Fruit fly (Drosophila melanogaster) whole organism, adult: ENCODE measurements around the gene PSMG1.

Source experiments
- CG11617 ChIP-seq: fragments of 200-800 bp; sonication (Bioruptor generic); optimal IDR thresholded peaks from 2 replicates; lab custom pipeline; 2017; ENCODE audit warnings: mild to moderate bottlenecking, missing biosample characterization, missing genetic modification reagents, missing genetic modification characterization
- CG12768 ChIP-seq: fragments of 200-800 bp; sonication (Bioruptor generic); optimal IDR thresholded peaks from 2 replicates; lab custom pipeline; 2017; ENCODE audit warnings: missing biosample characterization, missing genetic modification characterization, mild to moderate bottlenecking, moderate library complexity, missing genetic modification reagents
- CG14711 ChIP-seq: fragments of 200-800 bp; sonication (Bioruptor generic); optimal IDR thresholded peaks from 2 replicates; lab custom pipeline; 2018; ENCODE audit warnings: missing biosample characterization, mild to moderate bottlenecking, missing genetic modification characterization, moderate library complexity
- CG1620 ChIP-seq: fragments of 200-800 bp; sonication (Bioruptor generic); optimal IDR thresholded peaks from 2 replicates; lab custom pipeline; 2016; ENCODE audit warnings: missing biosample characterization, missing genetic modification characterization
- CG33017 ChIP-seq: fragments of 200-800 bp; sonication (Bioruptor generic); optimal IDR thresholded peaks from 2 replicates; lab custom pipeline; 2018; ENCODE audit warnings: missing biosample characterization, mild to moderate bottlenecking, missing genetic modification characterization, moderate library complexity
- CG5204 ChIP-seq: fragments of 200-800 bp; sonication (Bioruptor generic); optimal IDR thresholded peaks from 2 replicates; lab custom pipeline; 2016; ENCODE audit warnings: missing biosample characterization, missing genetic modification characterization
- CG7045 ChIP-seq: fragments of 200-800 bp; sonication (Bioruptor generic); optimal IDR thresholded peaks from 2 replicates; lab custom pipeline; 2017; ENCODE audit warnings: missing biosample characterization, mild to moderate bottlenecking, missing genetic modification characterization
- CG7101 ChIP-seq: fragments of 200-800 bp; sonication (Bioruptor generic); optimal IDR thresholded peaks from 2 replicates; lab custom pipeline; 2018; ENCODE audit warnings: missing biosample characterization, mild to moderate bottlenecking, missing genetic modification characterization, moderate library complexity
- Clk ChIP-seq: fragments of 200-800 bp; sonication (Bioruptor generic); optimal IDR thresholded peaks from 2 replicates; lab custom pipeline; 2017; ENCODE audit warnings: missing biosample characterization, missing genetic modification characterization
- Crg-1 ChIP-seq: fragments of 200-800 bp; sonication (Bioruptor generic); optimal IDR thresholded peaks from 2 replicates; lab custom pipeline; 2016; ENCODE audit warnings: missing biosample characterization, missing genetic modification characterization
- Hr96 ChIP-seq: fragments of 200-800 bp; sonication (Bioruptor generic); optimal IDR thresholded peaks from 2 replicates; lab custom pipeline; 2016; ENCODE audit warnings: missing biosample characterization, missing genetic modification characterization
- Mnt ChIP-seq: fragments of 200-800 bp; sonication (Bioruptor generic); optimal IDR thresholded peaks from 2 replicates; lab custom pipeline; 2016; ENCODE audit warnings: missing biosample characterization, mild to moderate bottlenecking, missing genetic modification characterization
- bab1 ChIP-seq: fragments of 200-800 bp; sonication (Bioruptor generic); optimal IDR thresholded peaks from 3 replicates; lab custom pipeline; 2019; ENCODE audit warnings: missing biosample characterization, mild to moderate bottlenecking, missing genetic modification characterization, moderate library complexity
- cic ChIP-seq: fragments of 200-800 bp; sonication (Bioruptor generic); optimal IDR thresholded peaks from 2 replicates; lab custom pipeline; 2017; ENCODE audit warnings: missing biosample characterization, mild to moderate bottlenecking, missing genetic modification characterization, moderate library complexity
- cnc ChIP-seq, 2 experiments: fragments of >200 bp; optimal IDR thresholded peaks; 2 replicates each; lab custom pipeline; 2017
- kay ChIP-seq: fragments of 200-800 bp; sonication (Bioruptor generic); peaks from one replicate; lab custom pipeline; 2016; ENCODE audit warnings: missing biosample characterization, missing genetic modification characterization, borderline replicate concordance
- ovo ChIP-seq: fragments of 200-800 bp; sonication (Bioruptor generic); optimal IDR thresholded peaks from 2 replicates; lab custom pipeline; 2016; ENCODE audit warnings: missing biosample characterization, missing genetic modification characterization
- pad ChIP-seq: fragments of 200-800 bp; sonication (Bioruptor generic); optimal IDR thresholded peaks from 3 replicates; lab custom pipeline; 2017; ENCODE audit warnings: missing biosample characterization, missing genetic modification characterization, mild to moderate bottlenecking, moderate library complexity, missing genetic modification reagents
- tj ChIP-seq: fragments of 200-800 bp; sonication (Bioruptor generic); optimal IDR thresholded peaks from 3 replicates; lab custom pipeline; 2017; ENCODE audit warnings: missing biosample characterization, mild to moderate bottlenecking, missing genetic modification characterization, moderate library complexity
- toe ChIP-seq: fragments of 200-800 bp; sonication (Bioruptor generic); optimal IDR thresholded peaks from 2 replicates; lab custom pipeline; 2016; ENCODE audit warnings: missing biosample characterization, missing genetic modification characterization

PSMG1 gene

DNA sequence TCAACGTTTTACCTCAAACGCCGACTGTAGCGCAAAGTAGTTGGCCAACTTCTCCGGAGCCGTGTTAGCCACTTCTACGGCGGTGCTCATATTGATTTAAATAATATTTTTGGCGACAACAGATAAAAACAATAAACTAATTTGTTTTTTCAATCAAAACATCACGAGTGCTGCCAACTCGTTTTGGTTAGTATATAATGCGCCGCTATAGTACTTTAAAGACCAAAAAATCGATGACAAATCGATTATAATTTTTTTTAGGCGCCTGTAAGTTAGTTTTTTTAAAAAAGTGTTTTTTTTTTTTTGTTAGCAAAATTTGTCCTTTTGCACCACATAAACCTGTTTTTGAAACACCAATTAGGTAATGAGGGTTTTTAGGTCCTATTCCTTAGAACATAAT, 27.1 kb upstream of the PSMG1 start, which contains the start of gene Hpr1:
Gene Hpr1 (minus strand): TSS at position 198 of the 400 bp plus-strand sequence.
- no peak for TF ChIP-seq CG11617 (GFP tag; lab: Kevin White, UChicago)
- TF ChIP-seq kay (GFP tag; lab: Kevin White, UChicago) = peak; percentile 86
- TF ChIP-seq Mnt = no peak
- no peak for TF ChIP-seq bab1

DNA sequence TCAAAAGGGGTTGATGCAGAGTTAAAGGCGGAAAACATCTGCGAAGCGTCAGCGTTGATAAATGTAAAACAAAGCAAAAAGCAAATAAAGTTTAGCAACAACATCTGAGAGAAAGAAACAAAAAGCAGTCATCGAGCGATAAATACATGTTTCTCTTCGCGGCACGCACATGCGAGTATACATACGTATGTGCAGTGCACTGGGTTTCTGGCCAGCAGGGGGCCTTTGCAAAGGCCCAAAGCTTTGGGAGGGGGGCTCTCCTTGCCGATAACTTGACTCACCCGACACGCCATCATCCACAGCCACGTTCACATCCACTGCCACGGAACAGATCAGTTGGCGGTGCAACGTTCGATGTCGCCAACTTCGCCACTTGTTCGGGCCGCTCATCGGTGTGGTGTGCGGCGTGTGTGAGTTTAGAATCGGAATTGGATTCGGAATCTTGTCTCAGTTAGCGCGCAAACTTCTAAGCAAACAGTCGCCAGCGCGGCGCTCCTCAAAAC, 19.1 kb upstream of the PSMG1 start, which contains the start of gene CG42675:
Gene CG42675 (plus strand): TSS at position 453 of the 503 bp plus-strand sequence.
- TF ChIP-seq pad (GFP tag; lab: Kevin White, UChicago) (no peak), Crg-1 (GFP tag; lab: Kevin White, UChicago) (no peak), CG7045 (GFP tag; lab: Kevin White, UChicago) (no peak), cic (GFP tag; lab: Kevin White, UChicago) (no peak), CG33017 (tag; lab: Kevin White, UChicago) (no peak), Mnt (no peak), cnc (optimal IDR thresholded peaks at IDR 0.05; lab: Kevin White, UChicago) (no peak), CG12768 (GFP tag; lab: Kevin White, UChicago) (no peak), CG11617 (GFP tag; lab: Kevin White, UChicago) (no peak), CG1620 (GFP tag; lab: Kevin White, UChicago) (no peak), Clk (no peak), CG5204 (no peak), CG14711 (tag; lab: Kevin White, UChicago) (no peak), CG7101 (tag; lab: Kevin White, UChicago) (no peak), kay (GFP tag; lab: Kevin White, UChicago) (no peak)

DNA sequence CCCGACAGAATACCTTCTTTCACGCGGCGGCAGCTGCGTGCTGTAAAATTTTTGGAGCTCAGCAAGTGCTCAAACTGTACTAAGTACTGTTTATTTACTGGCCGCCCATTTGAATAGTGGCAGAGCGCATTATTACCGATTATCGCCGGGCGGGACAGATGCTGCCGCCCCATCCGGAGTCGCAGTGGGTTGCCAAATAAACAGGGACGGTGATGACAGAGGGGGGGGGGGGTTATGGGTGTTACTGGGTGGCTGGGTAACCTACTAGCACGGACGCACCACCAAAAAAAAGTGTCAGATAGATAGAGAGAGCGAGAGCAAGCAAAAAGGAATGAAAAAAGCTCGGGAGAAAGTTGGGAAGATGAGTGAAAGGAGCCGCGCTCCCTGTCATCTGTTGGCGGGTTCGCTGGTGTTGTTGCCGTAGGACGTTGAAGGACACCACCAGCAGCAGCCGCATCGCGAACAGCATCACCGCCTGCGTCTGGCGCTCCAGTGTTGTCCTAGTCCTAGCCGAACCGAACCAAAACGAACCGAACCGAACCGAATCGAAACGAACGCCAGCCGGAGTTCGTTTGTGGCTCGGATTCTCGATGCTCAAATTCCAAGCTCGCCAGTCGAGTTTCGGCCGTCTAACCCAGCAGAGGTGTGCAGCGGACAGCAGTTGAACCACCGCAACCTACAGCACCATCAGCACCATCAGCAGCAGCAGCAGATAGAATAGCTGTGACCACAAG, 7.8 kb upstream of the PSMG1 start, which contains the start of gene CG11000:
Gene CG11000 (plus strand): TSS at position 626 of the 734 bp plus-strand sequence.
- TF ChIP-seq CG14711 (tag; lab: Kevin White, UChicago) = no peak
- TF ChIP-seq Hr96 (GFP tag; lab: Kevin White, UChicago) = no peak
- peak; percentile 6 for TF ChIP-seq cic (GFP tag; lab: Kevin White, UChicago)

DNA sequence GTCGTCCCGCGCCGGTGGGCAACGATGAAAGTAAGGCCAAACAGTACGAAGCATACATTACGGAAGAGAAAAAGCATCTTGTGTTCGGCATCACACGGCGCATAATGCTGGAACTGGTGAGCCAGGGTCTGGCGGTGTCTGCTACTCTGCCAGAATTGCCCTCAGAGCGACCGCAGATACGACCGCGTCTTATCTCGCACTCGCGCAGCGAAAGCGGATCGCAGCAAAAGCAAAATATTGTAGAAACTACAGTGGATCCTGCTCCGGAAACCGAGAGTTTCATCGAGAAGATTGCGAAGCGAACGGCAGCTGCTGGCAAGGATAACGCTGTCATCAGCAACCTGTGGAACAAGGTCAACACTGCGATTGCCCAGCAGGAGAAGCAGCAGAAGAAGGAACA, 3.6 kb upstream of the PSMG1 start:
- TF ChIP-seq bab1 (no peak), Crg-1 (GFP tag; lab: Kevin White, UChicago) (no peak), CG12768 (GFP tag; lab: Kevin White, UChicago) (no peak)

DNA sequence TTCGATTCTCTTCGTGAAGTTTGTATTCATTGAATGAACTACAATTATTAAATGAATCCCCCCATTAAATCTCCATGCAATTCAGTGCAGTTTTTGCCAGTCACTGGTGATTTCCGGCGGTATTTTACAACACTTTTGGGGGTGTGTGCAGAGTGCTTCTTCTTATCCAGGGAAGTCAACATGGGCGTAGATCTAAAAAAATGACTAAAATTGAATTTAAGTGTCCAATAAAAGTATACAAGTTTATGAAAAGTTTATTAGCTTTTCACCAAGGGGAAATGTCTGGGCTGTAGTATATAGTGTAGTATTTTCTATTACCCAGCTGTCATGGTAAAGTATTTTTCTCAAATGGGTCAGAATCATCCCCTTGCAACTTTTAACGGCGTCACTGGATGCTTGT, 2.6 kb downstream of the PSMG1 start, which contains the start of gene Hpf1:
Gene Hpf1 (plus strand): TSS at position 383 of the 400 bp plus-strand sequence.
- peak; percentile 99 for TF ChIP-seq CG1620 (GFP tag; lab: Kevin White, UChicago)
- TF ChIP-seq pad (GFP tag; lab: Kevin White, UChicago) = peak; percentile 93
- peak; percentile 98 for TF ChIP-seq CG11617 (GFP tag; lab: Kevin White, UChicago)
- TF ChIP-seq tj (GFP tag; lab: Kevin White, UChicago) = peak; percentile 88
- peak; percentile 99 for TF ChIP-seq toe (GFP tag; lab: Kevin White, UChicago)
- TF ChIP-seq kay (GFP tag; lab: Kevin White, UChicago) = no peak
- peak; percentile 99 for TF ChIP-seq CG7101 (tag; lab: Kevin White, UChicago)
- TF ChIP-seq CG5204 = peak; percentile 99
- peak; percentile 99 for TF ChIP-seq Hr96 (GFP tag; lab: Kevin White, UChicago)
- TF ChIP-seq cnc (optimal IDR thresholded peaks at IDR 0.05; lab: Kevin White, UChicago) = peak; percentile 96 to 98
- peak; percentile 96 for TF ChIP-seq Mnt
- TF ChIP-seq bab1 = peak; percentile 99
- peak; percentile 99 for TF ChIP-seq CG7045 (GFP tag; lab: Kevin White, UChicago)
- TF ChIP-seq Clk = peak; percentile 96
- peak; percentile 99 for TF ChIP-seq CG12768 (GFP tag; lab: Kevin White, UChicago)
- peak; percentile 99 for TF ChIP-seq Crg-1 (GFP tag; lab: Kevin White, UChicago)
- TF ChIP-seq cic (GFP tag; lab: Kevin White, UChicago) = peak; percentile 89
- TF ChIP-seq CG33017 (tag; lab: Kevin White, UChicago) = peak; percentile 99
- TF ChIP-seq CG14711 (tag; lab: Kevin White, UChicago) = peak; percentile 98
- peak; percentile 96 for TF ChIP-seq ovo (GFP tag; lab: Kevin White, UChicago)

DNA sequence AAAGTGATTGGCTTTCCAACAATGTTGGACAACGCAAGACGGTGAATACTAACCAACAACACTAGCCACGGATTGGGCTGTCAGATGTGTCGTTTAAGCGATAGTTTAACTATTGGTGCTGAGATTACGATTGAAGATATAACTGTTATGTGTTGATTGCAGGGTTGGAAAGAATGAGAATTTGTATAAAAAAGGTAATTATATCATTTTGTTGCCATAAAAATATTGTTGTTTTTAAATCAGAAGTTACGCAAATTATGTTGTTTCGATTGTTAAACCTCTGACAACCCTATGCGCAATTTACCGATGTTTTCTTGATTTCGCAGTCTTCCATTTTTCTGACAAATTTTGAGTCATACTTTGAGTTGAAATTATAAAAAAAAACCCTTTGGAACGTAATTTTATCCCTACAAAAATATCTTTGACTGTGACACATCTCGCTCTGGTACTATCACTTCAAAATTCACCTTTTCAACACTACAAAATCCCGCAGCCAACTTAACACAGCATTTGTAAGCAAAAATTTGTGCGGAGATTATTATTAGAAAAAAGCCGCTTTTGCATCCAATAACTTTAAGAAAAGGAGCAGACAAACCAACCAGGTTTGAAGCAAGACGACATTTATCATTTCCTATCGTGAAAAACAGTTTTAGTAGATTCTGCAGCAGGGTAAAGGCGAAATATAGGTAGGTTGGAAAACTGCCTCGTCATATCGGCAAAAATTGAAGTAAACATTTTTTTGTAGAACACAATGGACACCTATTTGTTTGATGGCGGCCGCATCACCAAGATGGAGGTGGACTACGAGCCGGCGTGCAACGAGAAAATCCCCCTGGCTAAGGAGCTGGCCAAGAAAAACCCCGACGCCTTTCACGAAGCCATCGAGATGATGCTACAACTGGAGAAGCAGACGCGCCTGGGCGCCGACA, 4.8 kb downstream of the PSMG1 start, which contains the start of the genes Hat1 and Rpn5:
Gene Hat1 (minus strand): TSS at position 360 of the 929 bp plus-strand sequence.
Gene Rpn5 (plus strand): TSS at position 469 of the 929 bp plus-strand sequence.
- TF ChIP-seq toe (GFP tag; lab: Kevin White, UChicago) (peak; percentile 94), pad (GFP tag; lab: Kevin White, UChicago) (peak; percentile 80), Clk (peak; percentile 59), Mnt (peak; percentile 84), ovo (GFP tag; lab: Kevin White, UChicago) (peak; percentile 67), cnc (optimal IDR thresholded peaks at IDR 0.05; lab: Kevin White, UChicago) (peak; percentile 98 to 99), CG14711 (tag; lab: Kevin White, UChicago) (peak; percentile 89), CG11617 (GFP tag; lab: Kevin White, UChicago) (peak; percentile 89), CG7045 (GFP tag; lab: Kevin White, UChicago) (peak; percentile 81), tj (GFP tag; lab: Kevin White, UChicago) (peak; percentile 70), CG5204 (peak; percentile 88), bab1 (peak; percentile 83), Crg-1 (GFP tag; lab: Kevin White, UChicago) (peak; percentile 94), CG12768 (GFP tag; lab: Kevin White, UChicago) (peak; percentile 79), cic (GFP tag; lab: Kevin White, UChicago) (peak; percentile 48), CG1620 (GFP tag; lab: Kevin White, UChicago) (peak; percentile 94), Hr96 (GFP tag; lab: Kevin White, UChicago) (peak; percentile 92), kay (GFP tag; lab: Kevin White, UChicago) (no peak), CG7101 (tag; lab: Kevin White, UChicago) (peak; percentile 81), CG33017 (tag; lab: Kevin White, UChicago) (peak; percentile 51)
